Worm (Caenorhabditis elegans) whole organism, L3 larva: Measurements from ENCODE around the gene Y27F2A.9.

Experiments
- ama-1 ChIP-seq: fragments of 150-350 bp; optimal IDR thresholded peaks from 2 replicates; lab custom pipeline; 2018
- nhr-11 ChIP-seq: fragments of 150-350 bp; optimal IDR thresholded peaks from 2 replicates; lab custom pipeline; 2014; ENCODE audit warnings: missing biosample characterization, missing genetic modification characterization
- ztf-11 ChIP-seq: fragments of 150-350 bp; optimal IDR thresholded peaks from 2 replicates; lab custom pipeline; 2014; ENCODE audit warnings: missing biosample characterization, missing genetic modification characterization

ce11 chrII:3145842-3146241, 45.6 kb downstream of the Y27F2A.9 start, which contains the start of gene T10D4.15:
- TF ChIP-seq ztf-11 (tag; lab: Kevin White, UChicago) (no peak), nhr-11 (tag; lab: Kevin White, UChicago) (no peak), ama-1 (lab: Kevin White, UChicago) (no peak)
